Worm (Caenorhabditis elegans) whole organism, L2 larva: ENCODE data around the gene osta-2.
A peak's percentile ranks its signal among the peaks of the same experiment; 100 is the strongest.

ENCODE experiments used
- C34F6.9 ChIP-seq: fragments of 150-350 bp; optimal IDR thresholded peaks from 2 replicates; lab custom pipeline; 2014; ENCODE audit warnings: missing biosample characterization, missing genetic modification characterization
- F13H6.1 ChIP-seq: sonication (generic microtip); optimal IDR thresholded peaks from 2 replicates; lab custom pipeline; 2016; ENCODE audit warnings: missing genetic modification characterization, missing compliant biosample characterization
- R02D3.7 ChIP-seq: fragments of 150-350 bp; optimal IDR thresholded peaks from 2 replicates; lab custom pipeline; 2014; ENCODE audit warnings: missing biosample characterization, missing genetic modification characterization
- ZK546.5 ChIP-seq: sonication (generic microtip); optimal IDR thresholded peaks from 2 replicates; lab custom pipeline; 2017; ENCODE audit warnings: missing biosample characterization, missing genetic modification characterization
- aly-2 ChIP-seq: fragments of 150-350 bp; optimal IDR thresholded peaks from 2 replicates; lab custom pipeline; 2014; ENCODE audit warnings: missing biosample characterization, missing genetic modification characterization
- ama-1 ChIP-seq: fragments of 150-350 bp; optimal IDR thresholded peaks from 2 replicates; lab custom pipeline; 2018; ENCODE audit warnings: inconsistent platforms
- blmp-1 ChIP-seq: sonication (generic microtip); optimal IDR thresholded peaks from 2 replicates; lab custom pipeline; 2017; ENCODE audit warnings: missing genetic modification characterization, mild to moderate bottlenecking, missing compliant biosample characterization, antibody characterized with exemption, moderate library complexity; ENCODE audit not compliant: insufficient read depth
- ceh-16 ChIP-seq: fragments of 150-350 bp; optimal IDR thresholded peaks from 2 replicates; lab custom pipeline; 2014; ENCODE audit warnings: missing biosample characterization, missing genetic modification characterization
- crh-2 ChIP-seq: sonication (generic microtip); optimal IDR thresholded peaks from 2 replicates; lab custom pipeline; 2017; ENCODE audit warnings: missing biosample characterization, missing genetic modification characterization
- egl-27 ChIP-seq: sonication (generic microtip); optimal IDR thresholded peaks from 3 replicates; lab custom pipeline; 2017; ENCODE audit warnings: missing biosample characterization, missing genetic modification reagents, missing genetic modification characterization
- elt-1 ChIP-seq: fragments of 150-350 bp; optimal IDR thresholded peaks from 2 replicates; lab custom pipeline; 2014; ENCODE audit warnings: missing biosample characterization, missing genetic modification characterization
- fos-1 ChIP-seq: fragments of 150-350 bp; optimal IDR thresholded peaks from 2 replicates; lab custom pipeline; 2014; ENCODE audit warnings: missing biosample characterization, missing genetic modification characterization
- gmeb-1 ChIP-seq: fragments of 150-350 bp; optimal IDR thresholded peaks from 2 replicates; lab custom pipeline; 2014; ENCODE audit warnings: missing biosample characterization, missing genetic modification characterization
- lin-11 ChIP-seq: fragments of 150-350 bp; sonication (generic microtip); optimal IDR thresholded peaks from 2 replicates; lab custom pipeline; 2014; ENCODE audit warnings: missing biosample characterization, missing genetic modification characterization, inconsistent platforms, mixed read lengths
- lin-13 ChIP-seq: fragments of 150-350 bp; optimal IDR thresholded peaks from 2 replicates; lab custom pipeline; 2014; ENCODE audit warnings: missing biosample characterization, missing genetic modification reagents, missing genetic modification characterization
- lin-39 ChIP-seq: fragments of 150-350 bp; optimal IDR thresholded peaks from 2 replicates; lab custom pipeline; 2014; ENCODE audit warnings: missing biosample characterization, missing genetic modification reagents, missing genetic modification characterization
- lsy-2 ChIP-seq, 2 experiments: fragments of 150-350 bp in 1 of 2; sonication (generic microtip) in 1 of 2; optimal IDR thresholded peaks; 2 replicates each; lab custom pipeline; 2014 to 2017; ENCODE audit warnings: missing biosample characterization in 2 of 2, missing genetic modification characterization in 2 of 2
- mdl-1 ChIP-seq, 2 experiments: fragments of 150-350 bp in 1 of 2; sonication (generic microtip) in 1 of 2; optimal IDR thresholded peaks; 2 replicates each; lab custom pipeline; 2017; ENCODE audit warnings: missing biosample characterization in 2 of 2, missing genetic modification characterization in 2 of 2
- nhr-12 ChIP-seq: fragments of 150-350 bp; optimal IDR thresholded peaks from 2 replicates; lab custom pipeline; 2014; ENCODE audit warnings: missing biosample characterization, missing genetic modification characterization
- nhr-129 ChIP-seq: fragments of 150-350 bp; optimal IDR thresholded peaks from 2 replicates; lab custom pipeline; 2014; ENCODE audit warnings: missing biosample characterization, missing genetic modification characterization
- nhr-21 ChIP-seq: fragments of 150-350 bp; optimal IDR thresholded peaks from 2 replicates; lab custom pipeline; 2014; ENCODE audit warnings: missing biosample characterization, missing genetic modification characterization
- nhr-25 ChIP-seq: fragments of 150-350 bp; sonication (generic microtip); optimal IDR thresholded peaks from 3 replicates; lab custom pipeline; 2014; ENCODE audit warnings: missing biosample characterization, missing genetic modification characterization
- nhr-6 ChIP-seq: fragments of 150-350 bp; optimal IDR thresholded peaks from 2 replicates; lab custom pipeline; 2014; ENCODE audit warnings: missing biosample characterization, missing genetic modification characterization
- peb-1 ChIP-seq: fragments of 150-350 bp; optimal IDR thresholded peaks from 2 replicates; lab custom pipeline; 2014; ENCODE audit warnings: missing biosample characterization, missing genetic modification characterization
- sem-4 ChIP-seq: fragments of 150-350 bp; optimal IDR thresholded peaks from 2 replicates; lab custom pipeline; 2014; ENCODE audit warnings: missing biosample characterization, missing genetic modification reagents, missing genetic modification characterization
- skn-1 ChIP-seq: sonication (generic microtip); optimal IDR thresholded peaks from 2 replicates; lab custom pipeline; 2017; ENCODE audit warnings: missing biosample characterization, missing genetic modification characterization
- sma-3 ChIP-seq: sonication (generic microtip); optimal IDR thresholded peaks from 2 replicates; lab custom pipeline; 2016; ENCODE audit warnings: missing genetic modification reagents, missing genetic modification characterization, missing compliant biosample characterization
- sma-9 ChIP-seq, 2 experiments: fragments of 150-350 bp in 1 of 2; sonication (generic microtip) in 1 of 2; optimal IDR thresholded peaks; 2 replicates each; lab custom pipeline; 2014 to 2016; ENCODE audit warnings: missing genetic modification characterization in 2 of 2, mild to moderate bottlenecking in 1 of 2, missing biosample characterization in 1 of 2, missing compliant biosample characterization in 1 of 2, missing genetic modification reagents in 1 of 2, moderate library complexity in 1 of 2
- snpc-4 ChIP-seq: fragments of 150-350 bp; optimal IDR thresholded peaks from 2 replicates; lab custom pipeline; 2014; ENCODE audit warnings: missing biosample characterization, missing genetic modification characterization
- unc-39 ChIP-seq: fragments of 150-350 bp; optimal IDR thresholded peaks from 2 replicates; lab custom pipeline; 2014; ENCODE audit warnings: missing biosample characterization, missing genetic modification characterization
- unc-55 ChIP-seq: fragments of 150-350 bp; sonication (generic microtip); optimal IDR thresholded peaks from 3 replicates; lab custom pipeline; 2014; ENCODE audit warnings: missing biosample characterization, missing genetic modification reagents, missing genetic modification characterization
- zag-1 ChIP-seq: fragments of 150-350 bp; optimal IDR thresholded peaks from 2 replicates; lab custom pipeline; 2014; ENCODE audit warnings: missing biosample characterization, missing genetic modification characterization
- ztf-4 ChIP-seq: fragments of 150-350 bp; optimal IDR thresholded peaks from 2 replicates; lab custom pipeline; 2014; ENCODE audit warnings: missing biosample characterization, missing genetic modification characterization

Gene osta-2

DNA sequence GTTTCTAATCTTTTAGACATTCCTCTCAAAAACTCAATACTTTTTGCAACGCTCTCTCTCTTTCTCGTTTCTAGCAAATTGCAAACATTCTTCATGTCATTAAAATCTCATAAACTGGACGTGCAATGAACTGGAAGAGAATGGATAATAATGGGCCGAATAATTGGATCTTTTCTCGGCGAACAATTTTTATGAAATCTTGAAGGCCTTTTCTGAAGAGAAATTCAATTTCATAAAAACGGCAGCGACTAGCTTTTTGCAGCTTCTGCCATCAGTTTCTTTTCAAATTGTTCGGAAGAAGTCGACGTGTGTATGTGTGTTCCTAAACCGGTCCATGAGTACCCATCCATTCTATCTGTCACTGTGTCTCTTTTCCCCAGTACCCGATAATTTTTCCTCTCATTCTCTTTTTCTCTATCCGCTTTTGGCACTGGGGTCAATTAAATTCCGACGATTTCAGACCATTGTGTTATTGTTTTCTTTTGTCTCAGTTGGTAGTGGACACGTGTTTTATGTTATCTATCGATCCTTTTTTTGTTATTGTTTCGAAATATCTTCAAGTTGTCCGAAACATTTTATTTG is 4.8 kb upstream of the osta-2 start:
- no peak for TF ChIP-seq lin-13 (GFP tag; lab: Kevin White, UChicago)
- peak; percentile 39 for TF ChIP-seq nhr-25

DNA sequence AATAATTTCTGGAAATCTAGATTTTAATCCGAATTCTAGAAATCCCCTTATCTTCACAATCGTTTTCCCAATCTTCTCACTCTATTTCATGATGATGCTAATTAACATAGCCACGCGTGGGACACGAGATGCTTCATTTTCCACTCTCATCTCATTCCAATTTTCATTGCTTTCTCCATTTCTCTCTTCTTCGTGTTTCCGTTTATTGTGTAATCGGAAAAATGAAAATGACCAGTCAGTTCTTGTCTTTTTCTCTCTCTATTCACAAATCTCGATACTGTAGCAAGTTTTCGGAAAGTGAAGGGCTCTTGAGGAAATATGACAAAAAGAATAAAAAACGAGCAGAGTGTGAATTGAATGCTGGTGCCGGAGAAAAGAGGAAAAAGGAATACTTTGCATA is 3.0 kb upstream of the osta-2 start:
- TF ChIP-seq unc-55 (no peak), sem-4 (tag; lab: Kevin White, UChicago) (peak; percentile 34)

DNA sequence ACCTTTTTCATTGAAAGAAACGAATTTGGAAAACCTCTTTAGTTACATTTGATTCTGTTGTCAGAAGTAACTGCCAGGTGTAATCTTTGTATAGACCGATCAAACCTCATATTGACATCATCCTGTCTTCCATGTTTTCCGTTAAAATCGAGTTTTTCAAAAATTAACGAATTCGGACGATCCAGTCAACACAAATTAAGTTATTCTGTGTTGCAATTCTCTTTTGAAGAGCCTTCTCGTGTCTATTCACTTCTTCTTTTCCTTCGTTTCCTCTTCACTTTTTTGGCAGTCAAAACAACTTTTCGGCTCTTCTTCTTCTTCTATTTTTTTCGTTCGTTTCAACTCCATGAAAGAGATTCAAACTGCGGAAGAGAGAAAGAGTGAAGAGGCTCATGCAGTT is 663 bp downstream of the osta-2 start:
- peak; percentile 28 for TF ChIP-seq C34F6.9 (tag; lab: Kevin White, UChicago)
- TF ChIP-seq blmp-1: no peak
- no peak for TF ChIP-seq nhr-12
- peak; percentile 38 for TF ChIP-seq sem-4 (tag; lab: Kevin White, UChicago)
- TF ChIP-seq lsy-2 (tag; optimal IDR thresholded peaks at IDR 0.05; lab: Kevin White, UChicago): peak in 1 of 2 experiments; percentile 19
- TF ChIP-seq unc-55: peak; percentile 28

DNA sequence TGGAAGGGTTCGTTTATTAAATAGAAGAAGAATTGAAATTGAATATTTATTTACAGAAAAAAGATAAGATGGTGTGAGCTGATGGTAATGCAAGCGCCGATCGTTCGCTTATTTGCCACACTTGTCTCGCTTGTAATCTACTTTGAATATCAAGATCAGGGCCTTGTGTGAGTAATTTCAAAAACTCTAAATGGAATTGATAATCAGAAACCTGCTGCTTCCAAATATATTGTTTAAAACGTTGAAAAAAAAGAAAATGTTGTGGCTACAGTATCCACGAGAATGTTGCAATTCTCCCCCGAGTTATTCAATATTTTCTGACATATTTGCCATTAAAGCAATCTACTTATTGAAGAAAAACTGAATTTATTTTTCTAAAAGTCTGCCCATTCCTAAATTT is 3.3 kb downstream of the osta-2 start:
- no peak for TF ChIP-seq zag-1 (tag; lab: Kevin White, UChicago)
- TF ChIP-seq unc-55: no peak
- TF ChIP-seq aly-2: no peak
- TF ChIP-seq lin-39: no peak
- TF ChIP-seq gmeb-1: no peak
- no peak for TF ChIP-seq F13H6.1
- TF ChIP-seq nhr-129: no peak
- TF ChIP-seq lin-11 (tag; lab: Kevin White, UChicago): no peak
- TF ChIP-seq mdl-1 (tag; optimal IDR thresholded peaks at IDR 0.05; lab: Kevin White, UChicago): no peak
- TF ChIP-seq ceh-16 (tag; lab: Kevin White, UChicago): no peak
- no peak for TF ChIP-seq nhr-21
- TF ChIP-seq sma-9 (GFP tag; optimal IDR thresholded peaks at IDR 0.05; lab: Kevin White, UChicago): no peak
- TF ChIP-seq sma-9 (tag; optimal IDR thresholded peaks at IDR 0.05; lab: Kevin White, UChicago): no peak
- no peak for TF ChIP-seq blmp-1
- TF ChIP-seq R02D3.7 (tag; lab: Kevin White, UChicago): no peak
- TF ChIP-seq lsy-2 (tag; optimal IDR thresholded peaks at IDR 0.05; lab: Kevin White, UChicago): no peak
- TF ChIP-seq nhr-6 (tag; lab: Kevin White, UChicago): no peak
- TF ChIP-seq sma-3 (GFP tag; lab: Kevin White, UChicago): no peak
- no peak for TF ChIP-seq ZK546.5 (tag; lab: Kevin White, UChicago)

DNA sequence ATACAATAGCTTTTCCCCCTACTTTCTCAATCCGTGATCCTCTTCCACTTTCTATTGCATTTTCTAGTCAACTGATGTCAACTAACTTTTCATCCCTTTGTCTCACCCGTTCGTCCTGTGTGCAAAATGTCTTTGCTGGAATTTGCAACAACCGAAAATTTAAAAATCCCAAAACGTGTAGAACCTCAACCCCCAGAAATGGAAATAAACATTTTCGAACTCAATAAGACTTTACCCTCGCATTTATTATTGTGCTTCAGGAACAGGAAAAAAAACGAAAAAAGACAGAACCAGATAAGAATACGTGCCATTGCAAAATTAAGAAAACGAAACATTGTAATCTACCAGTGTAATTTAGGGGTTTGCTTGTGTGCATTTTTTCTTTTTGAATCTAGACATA is 4.6 kb downstream of the osta-2 start:
- no peak for TF ChIP-seq lin-39
- TF ChIP-seq lsy-2 (tag; optimal IDR thresholded peaks at IDR 0.05; lab: Kevin White, UChicago): no peak
- TF ChIP-seq sma-3 (GFP tag; lab: Kevin White, UChicago): no peak
- no peak for TF ChIP-seq peb-1 (tag; lab: Kevin White, UChicago)
- no peak for TF ChIP-seq ceh-16 (tag; lab: Kevin White, UChicago)
- TF ChIP-seq nhr-21: peak; percentile 14
- TF ChIP-seq R02D3.7 (tag; lab: Kevin White, UChicago): no peak
- TF ChIP-seq, all 48 proteins: peak for 1

DNA sequence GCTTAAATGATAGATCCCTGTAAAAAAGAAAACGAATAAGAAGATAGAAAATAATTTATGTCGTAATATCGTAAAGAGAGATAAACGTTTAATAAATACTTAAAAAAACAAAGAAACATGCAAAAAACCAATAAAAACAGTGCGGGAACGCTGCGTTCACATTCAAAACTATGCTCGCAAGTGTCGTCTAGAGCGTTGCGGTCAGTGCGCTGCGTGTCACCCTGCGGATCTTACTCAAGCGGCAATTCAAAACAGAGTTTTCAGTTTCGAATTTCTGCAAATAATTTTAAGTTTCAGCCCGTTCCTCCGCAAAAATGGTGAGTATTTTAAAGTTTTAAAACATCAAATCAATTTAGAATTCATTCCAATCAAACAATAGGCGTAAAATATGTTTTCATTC is 7.3 kb downstream of the osta-2 start, which contains the start of the genes tiar-1 and lelo-4:
Gene tiar-1, minus strand, starts transcription at position 17 of the 400 bp plus-strand sequence.
Gene lelo-4, plus strand, starts transcription at position 118 of the 400 bp plus-strand sequence.
- TF ChIP-seq nhr-25: peak; percentile 63
- TF ChIP-seq lin-11 (tag; lab: Kevin White, UChicago): peak; percentile 76
- TF ChIP-seq R02D3.7 (tag; lab: Kevin White, UChicago): no peak
- TF ChIP-seq snpc-4 (tag; lab: Kevin White, UChicago): peak; percentile 72
- no peak for TF ChIP-seq egl-27 (tag; lab: Kevin White, UChicago)
- TF ChIP-seq nhr-21: peak; percentile 8
- TF ChIP-seq lsy-2 (tag; optimal IDR thresholded peaks at IDR 0.05; lab: Kevin White, UChicago): peak; percentile 7 to 84
- peak; percentile 57 for TF ChIP-seq ztf-4 (tag; lab: Kevin White, UChicago)
- TF ChIP-seq F13H6.1: peak; percentile 38
- TF ChIP-seq sma-9 (GFP tag; optimal IDR thresholded peaks at IDR 0.05; lab: Kevin White, UChicago): peak; percentile 52
- TF ChIP-seq sma-9 (tag; optimal IDR thresholded peaks at IDR 0.05; lab: Kevin White, UChicago): no peak
- TF ChIP-seq ZK546.5 (tag; lab: Kevin White, UChicago): peak; percentile 86
- no peak for TF ChIP-seq blmp-1
- peak; percentile 24 for TF ChIP-seq fos-1 (tag; lab: Kevin White, UChicago)
- peak; percentile 34 for TF ChIP-seq ama-1
- TF ChIP-seq skn-1: no peak
- peak; percentile 52 for TF ChIP-seq lin-13 (GFP tag; lab: Kevin White, UChicago)
- TF ChIP-seq elt-1: no peak
- peak; percentile 86 for TF ChIP-seq crh-2 (tag; lab: Kevin White, UChicago)
- TF ChIP-seq unc-39: no peak
- peak; percentile 53 for TF ChIP-seq sma-3 (GFP tag; lab: Kevin White, UChicago)
- peak; percentile 76 for TF ChIP-seq nhr-129
- TF ChIP-seq gmeb-1: peak; percentile 84
- TF ChIP-seq unc-55: peak; percentile 89
- no peak for TF ChIP-seq peb-1 (tag; lab: Kevin White, UChicago)
- TF ChIP-seq sem-4 (tag; lab: Kevin White, UChicago): peak; percentile 69
- TF ChIP-seq C34F6.9 (tag; lab: Kevin White, UChicago): peak; percentile 84
